Fruit fly (Drosophila melanogaster) whole organism, embryonic: Measurements from ENCODE around the gene CG31176.

ENCODE experiments used
- B-H2 ChIP-seq: fragments of 200-800 bp; sonication (Bioruptor generic); optimal IDR thresholded peaks from 2 replicates; lab custom pipeline; 2018; ENCODE audit warnings: missing biosample characterization, mild to moderate bottlenecking, missing genetic modification characterization
- Bdp1 ChIP-seq: fragments of 200-800 bp; sonication (Bioruptor generic); optimal IDR thresholded peaks from 3 replicates; lab custom pipeline; 2016; ENCODE audit warnings: missing biosample characterization, missing genetic modification characterization
- CG10209 ChIP-seq: fragments of 200-800 bp; sonication (Bioruptor generic); optimal IDR thresholded peaks from 3 replicates; lab custom pipeline; 2017; ENCODE audit warnings: missing biosample characterization, mild to moderate bottlenecking, missing genetic modification characterization, missing genetic modification reagents
- CG10979 ChIP-seq: fragments of 200-800 bp; sonication (Bioruptor generic); optimal IDR thresholded peaks from 2 replicates; lab custom pipeline; 2018; ENCODE audit warnings: missing biosample characterization, mild to moderate bottlenecking, missing genetic modification characterization, moderate library complexity
- CG11723 ChIP-seq: fragments of 200-800 bp; sonication (Bioruptor generic); optimal IDR thresholded peaks from 2 replicates; lab custom pipeline; 2017; ENCODE audit warnings: missing biosample characterization, mild to moderate bottlenecking, missing genetic modification characterization
- CG12104 ChIP-seq: fragments of 200-800 bp; sonication (Bioruptor generic); optimal IDR thresholded peaks from 3 replicates; lab custom pipeline; 2016; ENCODE audit warnings: missing biosample characterization, missing genetic modification characterization
- CG14710 ChIP-seq: fragments of 200-800 bp; sonication (Bioruptor generic); optimal IDR thresholded peaks from 3 replicates; lab custom pipeline; 2019; ENCODE audit warnings: missing biosample characterization, mild to moderate bottlenecking, missing genetic modification characterization, moderate library complexity
- CG16813 ChIP-seq: fragments of 200-800 bp; sonication (Bioruptor generic); IDR thresholded peaks from 3 replicates; pipeline ENCODE4 v1.3.6; 2022; ENCODE audit warnings: missing biosample characterization, missing genetic modification characterization; ENCODE audit not compliant: partially characterized antibody
- CG16863 ChIP-seq: fragments of 200-800 bp; sonication (Bioruptor generic); optimal IDR thresholded peaks from 3 replicates; lab custom pipeline; 2016; ENCODE audit warnings: missing biosample characterization, missing genetic modification characterization
- CG17912 ChIP-seq: fragments of 200-800 bp; sonication (Bioruptor generic); optimal IDR thresholded peaks from 2 replicates; lab custom pipeline; 2018; ENCODE audit warnings: missing biosample characterization, mild to moderate bottlenecking, missing genetic modification characterization
- CG2116 ChIP-seq: fragments of 200-800 bp; sonication (Bioruptor generic); optimal IDR thresholded peaks from 3 replicates; lab custom pipeline; 2018; ENCODE audit warnings: missing biosample characterization, mild to moderate bottlenecking, missing genetic modification characterization
- CG2889 ChIP-seq: fragments of 200-800 bp; sonication (Bioruptor generic); IDR thresholded peaks from 3 replicates; pipeline ENCODE4 v1.3.6; 2022; ENCODE audit warnings: missing biosample characterization, missing genetic modification characterization
- CG30431 ChIP-seq: fragments of 200-800 bp; sonication (Bioruptor generic); optimal IDR thresholded peaks from 2 replicates; lab custom pipeline; 2017; ENCODE audit warnings: missing biosample characterization, missing genetic modification characterization
- CG32772 ChIP-seq: fragments of 200-800 bp; sonication (Bioruptor generic); IDR thresholded peaks from 2 replicates; pipeline ENCODE4 v1.3.6; 2022; ENCODE audit warnings: missing biosample characterization, missing genetic modification characterization
- CG4360 ChIP-seq: fragments of 200-800 bp; sonication (Bioruptor generic); IDR thresholded peaks from 2 replicates; pipeline ENCODE4 v1.3.6; 2022; ENCODE audit warnings: missing biosample characterization, missing genetic modification characterization
- CG4617 ChIP-seq: fragments of 200-800 bp; sonication (Bioruptor generic); optimal IDR thresholded peaks from 3 replicates; lab custom pipeline; 2016; ENCODE audit warnings: missing biosample characterization, missing genetic modification characterization, borderline replicate concordance
- CG7357 ChIP-seq: fragments of 200-800 bp; sonication (Bioruptor generic); IDR thresholded peaks from 3 replicates; pipeline ENCODE4 v1.3.6; 2022; ENCODE audit warnings: missing biosample characterization, missing genetic modification characterization
- CG8359 ChIP-seq: fragments of 200-800 bp; sonication (Bioruptor generic); optimal IDR thresholded peaks from 2 replicates; lab custom pipeline; 2017; ENCODE audit warnings: missing biosample characterization, mild to moderate bottlenecking, missing genetic modification characterization, borderline replicate concordance
- CG8478 ChIP-seq: fragments of >200 bp; optimal IDR thresholded peaks from 2 replicates; lab custom pipeline; 2018
- CkIIα-i1 ChIP-seq: fragments of 200-800 bp; sonication (Bioruptor generic); IDR thresholded peaks from 2 replicates; pipeline ENCODE4 v1.3.6; 2022; ENCODE audit warnings: missing biosample characterization, missing genetic modification characterization
- Deaf1 ChIP-seq: fragments of 200-800 bp; optimal IDR thresholded peaks from 3 replicates; lab custom pipeline; 2019; ENCODE audit warnings: missing biosample characterization, mild to moderate bottlenecking, missing genetic modification characterization, moderate library complexity
- Dek ChIP-seq: fragments of 200-800 bp; sonication (Bioruptor generic); optimal IDR thresholded peaks from 3 replicates; lab custom pipeline; 2019; ENCODE audit warnings: missing biosample characterization, mild to moderate bottlenecking, missing genetic modification characterization, moderate library complexity
- Dfd ChIP-seq, 2 experiments: fragments of >200 bp; optimal IDR thresholded peaks; 2 replicates each; lab custom pipeline; 2017; ENCODE audit warnings: missing biosample characterization in 2 of 2, missing genetic modification characterization in 2 of 2
- Gsc ChIP-seq: fragments of 200-800 bp; sonication (Bioruptor generic); IDR thresholded peaks from 2 replicates; pipeline ENCODE4 v1.3.6; 2022; ENCODE audit warnings: missing biosample characterization, missing genetic modification characterization
- Gug ChIP-seq: fragments of 200-800 bp; sonication (Bioruptor generic); IDR thresholded peaks from 4 replicates; pipeline ENCODE4 v1.3.6; 2022; ENCODE audit warnings: missing biosample characterization, missing genetic modification characterization
- MBD-R2 ChIP-seq: fragments of 200-800 bp; sonication (Bioruptor generic); IDR thresholded peaks from 2 replicates; pipeline ENCODE4 v1.3.6; 2022; ENCODE audit warnings: missing biosample characterization, missing genetic modification characterization
- NfI ChIP-seq: fragments of 200-800 bp; sonication (Bioruptor generic); optimal IDR thresholded peaks from 3 replicates; lab custom pipeline; 2018; ENCODE audit warnings: missing biosample characterization, mild to moderate bottlenecking, missing genetic modification characterization, moderate library complexity
- Scr ChIP-seq: fragments of 200-800 bp; sonication (Bioruptor generic); IDR thresholded peaks from 2 replicates; pipeline ENCODE4 v1.3.6; 2022; ENCODE audit warnings: missing biosample characterization, missing genetic modification characterization; ENCODE audit not compliant: partially characterized antibody
- Six4 ChIP-seq: fragments of 200-800 bp; sonication (Bioruptor generic); optimal IDR thresholded peaks from 2 replicates; lab custom pipeline; 2016; ENCODE audit warnings: missing biosample characterization, missing genetic modification characterization
- Vsx1 ChIP-seq: fragments of 200-800 bp; sonication (Bioruptor generic); optimal IDR thresholded peaks from 2 replicates; lab custom pipeline; 2017; ENCODE audit warnings: missing biosample characterization, mild to moderate bottlenecking, missing genetic modification characterization, missing genetic modification reagents
- ab ChIP-seq: fragments of 200-800 bp; sonication (Bioruptor generic); optimal IDR thresholded peaks from 2 replicates; lab custom pipeline; 2016; ENCODE audit warnings: missing biosample characterization, missing genetic modification characterization
- aop ChIP-seq: fragments of 200-800 bp; sonication (Bioruptor generic); IDR thresholded peaks from 2 replicates; pipeline ENCODE4 v1.3.6; 2022; ENCODE audit warnings: missing biosample characterization, missing genetic modification characterization
- chif ChIP-seq, 2 experiments: fragments of 200-800 bp; sonication (Bioruptor generic); optimal IDR thresholded peaks; 3 replicates each; lab custom pipeline; 2016; ENCODE audit warnings: missing biosample characterization in 2 of 2, missing genetic modification characterization in 2 of 2
- dan ChIP-seq: fragments of 200-800 bp; sonication (Bioruptor generic); IDR thresholded peaks from 2 replicates; pipeline ENCODE4 v1.3.6; 2022; ENCODE audit warnings: missing biosample characterization, missing genetic modification characterization
- dpn ChIP-seq, 2 experiments: fragments of 200-800 bp; sonication (Bioruptor generic); optimal IDR thresholded peaks; 3 replicates each; lab custom pipeline; 2016; ENCODE audit warnings: missing biosample characterization in 2 of 2, missing genetic modification characterization in 2 of 2
- gce ChIP-seq: fragments of 200-800 bp; sonication (Bioruptor generic); IDR thresholded peaks from 3 replicates; pipeline ENCODE4 v1.3.6; 2022; ENCODE audit warnings: missing biosample characterization, missing genetic modification characterization
- grn ChIP-seq: fragments of 200-800 bp; sonication (Bioruptor generic); optimal IDR thresholded peaks from 3 replicates; lab custom pipeline; 2017; ENCODE audit warnings: missing biosample characterization, missing genetic modification characterization
- h ChIP-seq: fragments of >200 bp; optimal IDR thresholded peaks from 2 replicates; lab custom pipeline; 2017
- ham ChIP-seq: fragments of 200-800 bp; sonication (Bioruptor generic); IDR thresholded peaks from 2 replicates; pipeline ENCODE4 v1.3.6; 2022; ENCODE audit warnings: missing biosample characterization, missing genetic modification characterization
- klu ChIP-seq: fragments of 200-800 bp; sonication (Bioruptor generic); IDR thresholded peaks from 2 replicates; pipeline ENCODE4 v1.3.6; 2022; ENCODE audit warnings: missing biosample characterization, missing genetic modification characterization
- knrl ChIP-seq: fragments of 200-800 bp; sonication (Bioruptor generic); IDR thresholded peaks from 3 replicates; pipeline ENCODE4 v1.3.6; 2022; ENCODE audit warnings: missing biosample characterization, missing genetic modification characterization; ENCODE audit not compliant: partially characterized antibody
- otp ChIP-seq: fragments of 200-800 bp; sonication (Bioruptor generic); IDR thresholded peaks from 3 replicates; pipeline ENCODE4, ENCODE4 v1.3.6; 2022; ENCODE audit warnings: missing biosample characterization, missing genetic modification characterization
- pfk ChIP-seq: fragments of 200-800 bp; sonication (Bioruptor generic); optimal IDR thresholded peaks from 2 replicates; lab custom pipeline; 2018; ENCODE audit warnings: missing biosample characterization, mild to moderate bottlenecking, missing genetic modification characterization, moderate library complexity
- pita ChIP-seq: fragments of 200-800 bp; sonication (Bioruptor generic); optimal IDR thresholded peaks from 2 replicates; lab custom pipeline; 2017; ENCODE audit warnings: missing biosample characterization, mild to moderate bottlenecking, missing genetic modification characterization
- ranshi ChIP-seq: fragments of 200-800 bp; sonication (Bioruptor generic); IDR thresholded peaks from 2 replicates; pipeline ENCODE4 v1.3.6; 2022; ENCODE audit warnings: missing biosample characterization, missing genetic modification characterization
- sc ChIP-seq, 3 experiments: fragments of >200 bp in 2 of 3; fragments of 200-800 bp in 1 of 3; sonication (Bioruptor generic) in 1 of 3; optimal IDR thresholded peaks; 2 replicates in 2 of 3; 3 replicates in 1 of 3; lab custom pipeline; 2017; ENCODE audit warnings: mild to moderate bottlenecking in 1 of 3, missing biosample characterization in 1 of 3, missing genetic modification characterization in 1 of 3, missing genetic modification reagents in 1 of 3
- sens ChIP-seq: fragments of 200-800 bp; sonication (Bioruptor generic); peaks from one replicate; lab custom pipeline; 2016; ENCODE audit warnings: missing biosample characterization, missing genetic modification characterization
- sim ChIP-seq: fragments of 200-800 bp; sonication (Bioruptor generic); IDR thresholded peaks from 2 replicates; pipeline ENCODE4 v1.3.6; 2022; ENCODE audit warnings: missing biosample characterization, missing genetic modification characterization
- so ChIP-seq: fragments of 200-800 bp; sonication (Bioruptor generic); IDR thresholded peaks from 3 replicates; pipeline ENCODE4 v1.3.6; 2022; ENCODE audit warnings: missing biosample characterization, missing genetic modification characterization
- trh ChIP-seq: fragments of 200-800 bp; sonication (Bioruptor generic); optimal IDR thresholded peaks from 2 replicates; lab custom pipeline; 2016; ENCODE audit warnings: missing biosample characterization, missing genetic modification characterization
- unc-4 ChIP-seq: fragments of 200-800 bp; sonication (Bioruptor generic); IDR thresholded peaks from 2 replicates; pipeline ENCODE4 v1.3.6; 2022; ENCODE audit warnings: missing biosample characterization, missing genetic modification characterization; ENCODE audit not compliant: partially characterized antibody
- z ChIP-seq: fragments of 200-800 bp; sonication (Bioruptor generic); IDR thresholded peaks from 3 replicates; pipeline ENCODE4 v1.3.6; 2022; ENCODE audit warnings: missing biosample characterization, missing genetic modification characterization

CG31176 gene

dm6 chr3R:21671636-21672035 lies 47.8 kb downstream of the CG31176 start, which contains the start of gene PolA1 (continued):
- peak; percentile 73 for TF ChIP-seq MBD-R2 (GFP tag; lab: Robert Waterston, UW)
- no peak for TF ChIP-seq Gsc (GFP tag; lab: Robert Waterston, UW)
- TF ChIP-seq CG16863 (GFP tag; lab: Kevin White, UChicago) = no peak
- TF ChIP-seq CG2116 (GFP tag; lab: Kevin White, UChicago) = peak; percentile 85
- peak; percentile 26 for TF ChIP-seq CG4617 (GFP tag; lab: Kevin White, UChicago)
- TF ChIP-seq sc (optimal IDR thresholded peaks at IDR 0.05; lab: Kevin White, UChicago) = no peak
- no peak for TF ChIP-seq sc (GFP tag; optimal IDR thresholded peaks at IDR 0.05; lab: Kevin White, UChicago)
- TF ChIP-seq sens = peak; percentile 90
- TF ChIP-seq CG8359 (GFP tag; lab: Kevin White, UChicago) = no peak
- no peak for TF ChIP-seq CG10979 (tag; lab: Kevin White, UChicago)
- no peak for TF ChIP-seq B-H2 (GFP tag; lab: Kevin White, UChicago)
- TF ChIP-seq CG30431 (GFP tag; lab: Kevin White, UChicago) = no peak
- TF ChIP-seq otp (GFP tag; lab: Robert Waterston, UW) = no peak
- TF ChIP-seq CG8478 (lab: Kevin White, UChicago) = no peak
- TF ChIP-seq CG16813 (GFP tag; lab: Robert Waterston, UW) = peak; percentile 97
- TF ChIP-seq knrl (GFP tag; lab: Robert Waterston, UW) = peak; percentile 98
- no peak for TF ChIP-seq aop
- TF ChIP-seq Dfd (GFP tag; optimal IDR thresholded peaks at IDR 0.05; lab: Kevin White, UChicago) = no peak
- no peak for TF ChIP-seq gce
- TF ChIP-seq Scr (GFP tag; lab: Robert Waterston, UW) = peak; percentile 97
- TF ChIP-seq so = no peak
- no peak for TF ChIP-seq CG11723 (GFP tag; lab: Kevin White, UChicago)
- TF ChIP-seq Gug (GFP tag; lab: Robert Waterston, UW) = peak; percentile 42; the same call in 1 of the 4 replicates
- TF ChIP-seq NfI = no peak
- TF ChIP-seq CG14710 (tag; lab: Kevin White, UChicago) = peak; percentile 74
- no peak for TF ChIP-seq pfk (GFP tag; lab: Kevin White, UChicago)
- no peak for TF ChIP-seq CG10209
- no peak for TF ChIP-seq grn (GFP tag; lab: Kevin White, UChicago)
- TF ChIP-seq CG7357 (GFP tag; lab: Robert Waterston, UW) = no peak
- no peak for TF ChIP-seq Bdp1 (GFP tag; lab: Kevin White, UChicago)
- TF ChIP-seq CG12104 (GFP tag; lab: Kevin White, UChicago) = no peak
- no peak for TF ChIP-seq CkIIα-i1 (GFP tag; lab: Robert Waterston, UW)
- no peak for TF ChIP-seq CG2889 (GFP tag; lab: Robert Waterston, UW)
- TF ChIP-seq sim = no peak
- TF ChIP-seq CG32772 = peak; percentile 16; the same call in 1 of the 2 replicates
- TF ChIP-seq ranshi (GFP tag; lab: Robert Waterston, UW) = no peak
- peak; percentile 53 for TF ChIP-seq chif (GFP tag; optimal IDR thresholded peaks at IDR 0.05; lab: Kevin White, UChicago)
- no peak for TF ChIP-seq h
- no peak for TF ChIP-seq ham (GFP tag; lab: Robert Waterston, UW)
- no peak for TF ChIP-seq CG4360
- no peak for TF ChIP-seq z (GFP tag; lab: Robert Waterston, UW)
- peak; percentile 55 to 59 for TF ChIP-seq dpn (GFP tag; optimal IDR thresholded peaks at IDR 0.05; lab: Kevin White, UChicago)
- no peak for TF ChIP-seq Dek (tag; lab: Kevin White, UChicago)
- TF ChIP-seq trh (GFP tag; lab: Kevin White, UChicago) = no peak
- TF ChIP-seq unc-4 (GFP tag; lab: Robert Waterston, UW) = peak; percentile 98
- no peak for TF ChIP-seq dan (GFP tag; lab: Robert Waterston, UW)
- no peak for TF ChIP-seq ab
- no peak for TF ChIP-seq Deaf1 (tag; lab: Kevin White, UChicago)
- no peak for TF ChIP-seq Six4 (GFP tag; lab: Kevin White, UChicago)
- TF ChIP-seq Vsx1 = no peak
- TF ChIP-seq klu (GFP tag; lab: Robert Waterston, UW) = no peak
- no peak for TF ChIP-seq CG17912 (GFP tag; lab: Kevin White, UChicago)
- TF ChIP-seq pita = no peak
